Worm (Caenorhabditis elegans): ENCODE measurements around the gene ZK813.2.

DNA sequence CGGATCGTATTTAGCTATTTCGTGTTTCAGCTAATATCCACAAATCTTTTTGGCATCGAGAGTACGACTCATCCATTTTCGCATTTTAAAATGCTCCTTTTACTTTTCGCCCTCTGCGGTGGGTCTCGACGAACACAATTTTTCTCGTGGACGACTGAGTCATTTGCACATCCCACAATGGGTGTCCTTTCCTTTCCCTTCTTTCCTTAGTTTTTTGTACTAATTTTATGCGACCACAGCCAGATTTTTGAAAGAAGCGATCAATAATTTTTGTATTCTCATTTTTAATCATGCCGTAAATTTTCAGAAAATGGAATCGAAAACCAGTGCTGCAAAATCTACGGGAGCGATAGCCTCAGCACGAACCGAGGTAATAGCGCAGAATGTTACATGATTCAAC, 41.9 kb upstream of the ZK813.2 start, which contains the start of gene C04F6.9:
- no peak for TF ChIP-seq F13C5.2 (tag; optimal IDR thresholded peaks at IDR 0.05)
- TF ChIP-seq ama-1 (optimal IDR thresholded peaks at IDR 0.05): no peak
- TF ChIP-seq aly-1 (tag; optimal IDR thresholded peaks at IDR 0.05): no peak
- TF ChIP-seq flt-1 (GFP tag; IDR thresholded peaks at IDR 0.05): no peak
- no peak for TF ChIP-seq scrt-1 (GFP tag; IDR thresholded peaks at IDR 0.05)
- TF ChIP-seq B0310.2 (tag; optimal IDR thresholded peaks at IDR 0.05): no peak
- TF ChIP-seq tbx-11 (GFP tag; IDR thresholded peaks at IDR 0.05): no peak
- TF ChIP-seq hmg-4 (GFP tag; optimal IDR thresholded peaks at IDR 0.05): no peak
- no peak for TF ChIP-seq ceh-36 (tag; optimal IDR thresholded peaks at IDR 0.05)

Data from whole organism, early embryonic.